Fruit fly (Drosophila melanogaster): Measurements from ENCODE around the gene CG15210.

Gene CG15210

dm6 chrX:10808684-10809083 lies 30.3 kb upstream of the CG15210 start (continued):
- TF ChIP-seq CG17385 (GFP tag; optimal IDR thresholded peaks at IDR 0.05) (peak; percentile 33), phol (tag; optimal IDR thresholded peaks at IDR 0.05) (no peak), danr (GFP tag; IDR thresholded peaks at IDR 0.05) (no peak)

DNA sequence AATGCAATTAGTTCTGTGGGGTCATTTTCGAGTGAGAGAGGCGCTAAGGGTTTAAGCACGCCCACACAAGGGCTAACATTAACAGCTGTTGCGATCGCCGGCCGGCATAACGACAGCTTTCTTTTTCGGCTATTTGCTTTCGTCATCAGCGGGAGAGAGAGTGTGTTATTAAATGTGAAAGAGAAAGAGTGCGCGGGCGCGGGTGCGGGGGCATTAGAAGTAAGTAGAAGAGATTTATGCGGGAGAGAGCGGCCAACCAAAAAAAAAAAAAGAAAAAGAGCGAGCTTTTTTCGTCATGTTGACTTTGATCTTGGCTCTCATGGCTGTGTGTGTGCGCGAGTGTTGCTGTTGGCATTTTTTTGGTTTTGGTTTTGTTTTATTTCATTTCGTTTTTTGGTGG lies 24.9 kb upstream of the CG15210 start:
- peak; percentile 76; the same call in 2 of the 3 replicates for TF ChIP-seq ken (GFP tag; IDR thresholded peaks at IDR 0.05)
- no peak for TF ChIP-seq bbx (GFP tag; IDR thresholded peaks at IDR 0.05; ENCODE audit: partially characterized antibody)
- peak in 1 of 2 experiments; percentile 59 for TF ChIP-seq crp (GFP tag; optimal IDR thresholded peaks at IDR 0.05)
- TF ChIP-seq vvl (GFP tag; IDR thresholded peaks at IDR 0.05) = peak; percentile 34; the same call in 1 of the 2 replicates
- peak; percentile 15 for TF ChIP-seq scrt (GFP tag; optimal IDR thresholded peaks at IDR 0.05)
- peak; percentile 23 for TF ChIP-seq cg (GFP tag; optimal IDR thresholded peaks at IDR 0.05)
- peak; percentile 19 for TF ChIP-seq ATbp (GFP tag; optimal IDR thresholded peaks at IDR 0.05)
- TF ChIP-seq E2f2 (GFP tag; IDR thresholded peaks at IDR 0.05) = no peak
- TF ChIP-seq NK7.1 (GFP tag; optimal IDR thresholded peaks at IDR 0.05) = no peak
- no peak for TF ChIP-seq CG14014 (GFP tag; IDR thresholded peaks at IDR 0.05)
- no peak for TF ChIP-seq zfh1 (GFP tag; IDR thresholded peaks at IDR 0.05)
- no peak for TF ChIP-seq bab2 (GFP tag; optimal IDR thresholded peaks at IDR 0.05)
- TF ChIP-seq CG32772 (GFP tag; IDR thresholded peaks at IDR 0.05) = peak; percentile 30; the same call in 1 of the 2 replicates
- no peak for TF ChIP-seq NC2α (GFP tag; optimal IDR thresholded peaks at IDR 0.05)
- no peak for TF ChIP-seq E2f1 (GFP tag; IDR thresholded peaks at IDR 0.05)
- peak; percentile 51 for TF ChIP-seq sd (tag; optimal IDR thresholded peaks at IDR 0.05)
- no peak for TF ChIP-seq CG2116 (GFP tag; optimal IDR thresholded peaks at IDR 0.05)
- TF ChIP-seq CG4617 (GFP tag; optimal IDR thresholded peaks at IDR 0.05; ENCODE audit: borderline replicate concordance) = no peak
- TF ChIP-seq HLH4C (GFP tag; IDR thresholded peaks at IDR 0.05; ENCODE audit: partially characterized antibody) = no peak
- TF ChIP-seq GATAe (GFP tag; conservative IDR thresholded peaks at IDR 0.05) = no peak
- no peak for TF ChIP-seq mirr (GFP tag; optimal IDR thresholded peaks at IDR 0.05)
- no peak for TF ChIP-seq esg (GFP tag; conservative IDR thresholded peaks at IDR 0.05)
- TF ChIP-seq CG10543 (GFP tag; optimal IDR thresholded peaks at IDR 0.05) = no peak
- no peak for TF ChIP-seq ftz-f1 (GFP tag; optimal IDR thresholded peaks at IDR 0.05)
- no peak for TF ChIP-seq CG11247 (GFP tag; IDR thresholded peaks at IDR 0.05)
- no peak for TF ChIP-seq nerfin-2 (GFP tag; IDR thresholded peaks at IDR 0.05; ENCODE audit: partially characterized antibody)
- no peak for TF ChIP-seq prd (optimal IDR thresholded peaks at IDR 0.05)
- TF ChIP-seq prd (GFP tag; IDR thresholded peaks at IDR 0.05) = no peak
- TF ChIP-seq grau (tag; optimal IDR thresholded peaks at IDR 0.05) = no peak
- TF ChIP-seq Pdp1 (GFP tag; optimal IDR thresholded peaks at IDR 0.05) = peak in 1 of 2 experiments; percentile 57
- no peak for TF ChIP-seq Meics (GFP tag; optimal IDR thresholded peaks at IDR 0.05)
- TF ChIP-seq Drgx (GFP tag; IDR thresholded peaks at IDR 0.05) = peak; percentile 49
- TF ChIP-seq Deaf1 (tag; optimal IDR thresholded peaks at IDR 0.05) = peak; percentile 62
- no peak for TF ChIP-seq tgo (GFP tag; IDR thresholded peaks at IDR 0.05)
- no peak for TF ChIP-seq p53 (GFP tag; optimal IDR thresholded peaks at IDR 0.05)
- peak; percentile 29 for TF ChIP-seq CG34376 (GFP tag; optimal IDR thresholded peaks at IDR 0.05)
- TF ChIP-seq chinmo (GFP tag; IDR thresholded peaks at IDR 0.05; ENCODE audit: partially characterized antibody) = peak; percentile 73; the same call in 1 of the 4 replicates
- peak; percentile 47; the same call in 1 of the 2 replicates for TF ChIP-seq sens-2 (GFP tag; IDR thresholded peaks at IDR 0.05)
- TF ChIP-seq CG11085 (GFP tag; IDR thresholded peaks at IDR 0.05) = no peak
- TF ChIP-seq lola (GFP tag; optimal IDR thresholded peaks at IDR 0.05) = no peak
- peak; percentile 87 for TF ChIP-seq CG3163 (GFP tag; optimal IDR thresholded peaks at IDR 0.05)
- TF ChIP-seq CG3065 (GFP tag; optimal IDR thresholded peaks at IDR 0.05) = no peak
- no peak for TF ChIP-seq pnt (GFP tag; optimal IDR thresholded peaks at IDR 0.05)
- TF ChIP-seq CG30020 (tag; optimal IDR thresholded peaks at IDR 0.05) = no peak
- TF ChIP-seq Oaz (GFP tag; IDR thresholded peaks at IDR 0.05) = no peak
- TF ChIP-seq Blimp-1 (GFP tag; optimal IDR thresholded peaks at IDR 0.05) = peak; percentile 26

Data from whole organism, embryonic.